Worm (Caenorhabditis elegans): ENCODE data around the gene lir-2.
A peak's percentile ranks its signal among the peaks of the same experiment; 100 is the strongest.

Gene lir-2

ce11 chrII:7642016-7642653 is 24.9 kb upstream of the lir-2 start (continued):
- TF ChIP-seq nhr-71 (tag; optimal IDR thresholded peaks at IDR 0.05): peak; percentile 92
- TF ChIP-seq lin-14 (GFP tag; optimal IDR thresholded peaks at IDR 0.05): peak; percentile 95
- TF ChIP-seq nhr-20 (tag; optimal IDR thresholded peaks at IDR 0.05): peak; percentile 67
- TF ChIP-seq tbx-2 (tag; optimal IDR thresholded peaks at IDR 0.05): peak; percentile 74
- TF ChIP-seq sox-4 (tag; optimal IDR thresholded peaks at IDR 0.05): no peak

DNA sequence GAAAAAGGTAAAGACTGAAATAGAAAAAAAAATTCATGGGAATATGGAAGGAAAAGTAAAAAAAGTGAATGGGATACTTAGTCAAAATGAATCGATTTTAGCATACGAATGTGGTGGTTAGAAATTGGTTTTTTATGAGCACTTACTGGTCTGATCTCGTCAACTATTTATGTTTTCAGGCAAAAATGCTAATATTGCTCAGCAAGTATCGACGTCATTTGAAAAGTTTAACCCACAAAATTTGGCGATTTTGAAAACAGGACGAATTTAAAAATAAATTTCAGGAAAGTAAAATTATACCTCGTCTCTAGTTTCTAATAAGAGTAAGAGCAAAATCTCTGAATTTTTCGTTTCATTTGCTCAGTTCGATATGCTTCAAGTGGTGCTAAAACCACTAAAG is 23.9 kb upstream of the lir-2 start:
- no peak for TF ChIP-seq efl-1 (optimal IDR thresholded peaks at IDR 0.05)
- peak in 1 of 2 experiments; percentile 64 for TF ChIP-seq efl-1 (GFP tag; optimal IDR thresholded peaks at IDR 0.05 in 1 of 2)
- TF ChIP-seq nhr-77 (tag; optimal IDR thresholded peaks at IDR 0.05): no peak

DNA sequence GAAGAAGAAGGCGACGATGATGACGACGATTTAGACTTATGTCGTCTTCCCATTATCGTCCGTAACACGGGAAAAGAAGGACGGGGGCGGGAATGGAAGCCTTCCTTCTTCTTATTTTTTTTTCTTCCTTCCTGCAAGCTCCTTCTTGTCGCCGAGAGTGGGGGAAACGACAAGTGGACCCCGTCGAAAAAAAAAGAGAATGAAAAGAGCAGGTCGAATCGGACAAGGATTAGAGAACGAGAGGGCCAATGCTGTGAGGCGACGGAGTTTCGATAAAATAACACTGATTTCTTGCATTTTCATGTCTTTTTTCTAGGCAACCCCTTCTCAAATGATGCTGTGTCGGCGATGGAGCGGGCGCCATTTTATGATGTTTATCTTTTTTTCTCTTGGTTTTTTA is 15.9 kb upstream of the lir-2 start, which contains the start of gene pde-4:
Gene pde-4 (minus strand): TSS at position 76 of the 400 bp plus-strand sequence.
- no peak for TF ChIP-seq tbx-2 (tag; optimal IDR thresholded peaks at IDR 0.05)
- TF ChIP-seq lin-14 (GFP tag; optimal IDR thresholded peaks at IDR 0.05): peak; percentile 59
- TF ChIP-seq nhr-47 (tag; optimal IDR thresholded peaks at IDR 0.05): no peak

ce11 chrII:7662008-7662686 is 4.9 kb upstream of the lir-2 start, which contains the start of gene alfa-1:
TSS of gene alfa-1 (minus strand) at chrII:7662522.
- TF ChIP-seq jun-1 (tag; optimal IDR thresholded peaks at IDR 0.05) (peak; percentile 0), C34B4.2 (tag; optimal IDR thresholded peaks at IDR 0.05) (no peak), blmp-1 (tag; optimal IDR thresholded peaks at IDR 0.05) (peak; percentile 55), nhr-20 (tag; optimal IDR thresholded peaks at IDR 0.05) (peak; percentile 6), tbx-2 (tag; optimal IDR thresholded peaks at IDR 0.05) (no peak), irx-1 (tag; optimal IDR thresholded peaks at IDR 0.05) (no peak), mdl-1 (tag; optimal IDR thresholded peaks at IDR 0.05) (peak in 1 of 2 experiments; percentile 16), F16B12.6 (tag; optimal IDR thresholded peaks at IDR 0.05) (peak; percentile 7), fos-1 (tag; optimal IDR thresholded peaks at IDR 0.05) (peak; percentile 25), lin-35 (GFP tag; optimal IDR thresholded peaks at IDR 0.05) (peak; percentile 27 to 39), elt-2 (tag; optimal IDR thresholded peaks at IDR 0.05) (peak; percentile 46), lir-3 (tag; optimal IDR thresholded peaks at IDR 0.05; ENCODE audit: poor library complexity) (peak; percentile 8), mep-1 (tag; optimal IDR thresholded peaks at IDR 0.05) (peak; percentile 54), efl-3 (GFP tag; optimal IDR thresholded peaks at IDR 0.05) (no peak), C04F5.9 (tag; optimal IDR thresholded peaks at IDR 0.05) (no peak), lin-14 (GFP tag; optimal IDR thresholded peaks at IDR 0.05) (peak; percentile 74), lsy-2 (tag; optimal IDR thresholded peaks at IDR 0.05) (peak in 1 of 2 experiments; percentile 36), nhr-19 (GFP tag; conservative IDR thresholded peaks at IDR 0.05) (no peak), rnt-1 (tag; optimal IDR thresholded peaks at IDR 0.05) (peak; percentile 46), nhr-71 (tag; optimal IDR thresholded peaks at IDR 0.05) (peak; percentile 25), alr-1 (tag; optimal IDR thresholded peaks at IDR 0.05; ENCODE audit: borderline replicate concordance) (no peak), snu-23 (GFP tag; optimal IDR thresholded peaks at IDR 0.05) (peak; percentile 41), nhr-85 (tag) (peak; percentile 53), dpl-1 (GFP tag; optimal IDR thresholded peaks at IDR 0.05) (peak; percentile 8 to 31 (median 17)), efl-1 (optimal IDR thresholded peaks at IDR 0.05) (peak in 1 of 2 experiments; percentile 5), efl-1 (GFP tag; optimal IDR thresholded peaks at IDR 0.05 in 1 of 2) (peak in 1 of 2 experiments; percentile 30), nhr-237 (tag; optimal IDR thresholded peaks at IDR 0.05) (no peak)

DNA sequence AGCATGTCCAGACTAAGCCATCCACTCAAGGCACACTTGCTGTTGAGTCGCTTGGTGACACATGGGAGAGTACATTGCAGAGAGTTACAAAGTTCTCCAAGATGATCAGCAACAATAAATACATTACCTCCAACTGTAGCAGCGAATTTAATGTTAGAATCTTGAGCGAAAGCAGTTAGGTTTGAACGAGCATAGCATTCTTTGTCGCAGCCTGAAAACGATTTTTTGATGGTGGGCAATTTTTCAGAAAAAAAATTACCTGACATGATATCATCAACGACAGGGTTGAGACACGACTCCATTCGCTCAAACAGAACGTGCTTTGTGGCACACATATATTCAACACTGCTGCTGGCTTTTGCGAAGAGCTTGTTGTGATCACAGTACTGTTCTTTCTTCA is 4.0 kb upstream of the lir-2 start:
- TF ChIP-seq lin-14 (GFP tag; optimal IDR thresholded peaks at IDR 0.05): no peak
- no peak for TF ChIP-seq ztf-4 (tag; optimal IDR thresholded peaks at IDR 0.05)
- no peak for TF ChIP-seq nhr-77 (tag; optimal IDR thresholded peaks at IDR 0.05)
- TF ChIP-seq efl-1 (optimal IDR thresholded peaks at IDR 0.05): no peak
- peak in 1 of 2 experiments; percentile 51 for TF ChIP-seq efl-1 (GFP tag; optimal IDR thresholded peaks at IDR 0.05 in 1 of 2)
